Fruit fly (Drosophila melanogaster): ENCODE measurements around the gene jp.

jp gene

dm6 chr2L:9569588-9570434 is 3.3 kb upstream of the jp start (continued):
- TF ChIP-seq CG13775 (GFP tag; optimal IDR thresholded peaks at IDR 0.05) (peak; percentile 98), HLHmδ (GFP tag; optimal IDR thresholded peaks at IDR 0.05) (no peak), CG9437 (GFP tag; optimal IDR thresholded peaks at IDR 0.05) (peak; percentile 95), org-1 (GFP tag; optimal IDR thresholded peaks at IDR 0.05) (peak; percentile 97), Mrtf (GFP tag; IDR thresholded peaks at IDR 0.05) (peak; percentile 89), CG10366 (GFP tag; IDR thresholded peaks at IDR 0.05) (peak; percentile 85), CG4707 (GFP tag; optimal IDR thresholded peaks at IDR 0.05) (peak; percentile 85), fd64A (GFP tag; optimal IDR thresholded peaks at IDR 0.05) (no peak), CG1832 (GFP tag; optimal IDR thresholded peaks at IDR 0.05) (no peak), D (optimal IDR thresholded peaks at IDR 0.05) (no peak), D (GFP tag; optimal IDR thresholded peaks at IDR 0.05) (peak; percentile 96), B-H2 (GFP tag; optimal IDR thresholded peaks at IDR 0.05) (peak; percentile 91), Eip74EF (GFP tag; optimal IDR thresholded peaks at IDR 0.05) (peak in 1 of 2 experiments; percentile 95), CG12769 (tag; optimal IDR thresholded peaks at IDR 0.05) (peak; percentile 57), grau (tag; optimal IDR thresholded peaks at IDR 0.05) (peak; percentile 97), Hr78 (GFP tag; optimal IDR thresholded peaks at IDR 0.05) (peak in 1 of 2 experiments; percentile 87), CG11504 (tag; optimal IDR thresholded peaks at IDR 0.05) (peak; percentile 99), Fer3 (tag; optimal IDR thresholded peaks at IDR 0.05) (peak; percentile 96), ato (GFP tag; IDR thresholded peaks at IDR 0.05; ENCODE audit: partially characterized antibody) (no peak), CG18011 (GFP tag; optimal IDR thresholded peaks at IDR 0.05) (peak; percentile 79), CG16815 (GFP tag; optimal IDR thresholded peaks at IDR 0.05) (peak; percentile 95), Deaf1 (tag; optimal IDR thresholded peaks at IDR 0.05) (peak; percentile 87), gsb-n (tag; optimal IDR thresholded peaks at IDR 0.05) (peak; percentile 89), ro (GFP tag; IDR thresholded peaks at IDR 0.05) (peak; percentile 72; the same call in 1 of the 2 replicates), amos (GFP tag; IDR thresholded peaks at IDR 0.05; ENCODE audit: partially characterized antibody) (peak; percentile 31; the same call in 1 of the 2 replicates), CG31388 (GFP tag; optimal IDR thresholded peaks at IDR 0.05) (peak; percentile 86), MESR4 (GFP tag; optimal IDR thresholded peaks at IDR 0.05) (peak; percentile 18), chn (GFP tag; optimal IDR thresholded peaks at IDR 0.05) (peak; percentile 80), CG3847 (GFP tag; IDR thresholded peaks at IDR 0.05) (peak; percentile 88), CG17361 (GFP tag; IDR thresholded peaks at IDR 0.05) (peak; percentile 99), zf30C (GFP tag; optimal IDR thresholded peaks at IDR 0.05) (no peak), CG11696 (GFP tag; IDR thresholded peaks at IDR 0.05) (no peak; the same call in none of the 2 replicates), Rx (GFP tag; IDR thresholded peaks at IDR 0.05) (peak; percentile 72), sr (GFP tag; IDR thresholded peaks at IDR 0.05) (peak; percentile 18; the same call in 1 of the 3 replicates), CG10959 (GFP tag; IDR thresholded peaks at IDR 0.05) (peak; percentile 68), Med (GFP tag) (peak; percentile 96), CG13296 (GFP tag; optimal IDR thresholded peaks at IDR 0.05) (peak; percentile 98), CG13894 (tag; optimal IDR thresholded peaks at IDR 0.05) (peak; percentile 94), lov (optimal IDR thresholded peaks at IDR 0.05) (no peak), lov (GFP tag; IDR thresholded peaks at IDR 0.05) (0 out of 3 replicates have a peak, but pooled peaks have one; percentile 45), ems (GFP tag; optimal IDR thresholded peaks at IDR 0.05) (peak; percentile 89), CG14860 (GFP tag; IDR thresholded peaks at IDR 0.05; ENCODE audit: partially characterized antibody) (no peak; the same call in 2 of the 3 replicates), stc (GFP tag; IDR thresholded peaks at IDR 0.05) (peak; percentile 90), CG7271 (tag; optimal IDR thresholded peaks at IDR 0.05) (peak; percentile 56), zfh1 (GFP tag; IDR thresholded peaks at IDR 0.05) (peak; percentile 89), CG15601 (tag; optimal IDR thresholded peaks at IDR 0.05) (peak; percentile 89), Dll (GFP tag; IDR thresholded peaks at IDR 0.05; ENCODE audit: partially characterized antibody) (0 out of 4 replicates have a peak, but pooled peaks have one; percentile 45)

All from whole organism, embryonic.